Fruit fly (Drosophila melanogaster) whole organism, embryonic: Measurements from ENCODE around the gene CG13309.

ENCODE experiments used
- ATbp ChIP-seq: fragments of 200-800 bp; sonication (Bioruptor generic); optimal IDR thresholded peaks from 2 replicates; lab custom pipeline; 2017; ENCODE audit warnings: missing biosample characterization, mild to moderate bottlenecking, missing genetic modification characterization, missing genetic modification reagents
- Asciz ChIP-seq: fragments of 200-800 bp; sonication (Bioruptor generic); optimal IDR thresholded peaks from 2 replicates; lab custom pipeline; 2017; ENCODE audit warnings: missing biosample characterization, mild to moderate bottlenecking, missing genetic modification characterization, missing genetic modification reagents
- Awh ChIP-seq: fragments of 200-800 bp; sonication (Bioruptor generic); IDR thresholded peaks from 2 replicates; pipeline ENCODE4, ENCODE4 v1.3.6; 2022; ENCODE audit warnings: missing biosample characterization, missing genetic modification characterization
- Blimp-1 ChIP-seq: fragments of 200-800 bp; sonication (Bioruptor generic); optimal IDR thresholded peaks from 3 replicates; lab custom pipeline; 2018; ENCODE audit warnings: missing biosample characterization, missing genetic modification characterization, mild to moderate bottlenecking, moderate library complexity, missing genetic modification reagents
- CG17359 ChIP-seq: fragments of 200-800 bp; sonication (Bioruptor generic); optimal IDR thresholded peaks from 3 replicates; lab custom pipeline; 2018; ENCODE audit warnings: missing biosample characterization, mild to moderate bottlenecking, missing genetic modification characterization, moderate library complexity
- CG17829 ChIP-seq: fragments of 200-800 bp; optimal IDR thresholded peaks from 2 replicates; lab custom pipeline; 2019; ENCODE audit warnings: missing biosample characterization, mild to moderate bottlenecking, missing genetic modification characterization, moderate library complexity
- CG2129 ChIP-seq: fragments of 200-800 bp; sonication (Bioruptor generic); IDR thresholded peaks from 2 replicates; pipeline ENCODE4 v1.3.6; 2022; ENCODE audit warnings: missing biosample characterization, missing genetic modification characterization; ENCODE audit not compliant: partially characterized antibody
- CG3407 ChIP-seq: fragments of 200-800 bp; sonication (Bioruptor generic); optimal IDR thresholded peaks from 2 replicates; lab custom pipeline; 2018; ENCODE audit warnings: missing biosample characterization, mild to moderate bottlenecking, missing genetic modification characterization
- CG4424 ChIP-seq: fragments of 200-800 bp; sonication (Bioruptor generic); optimal IDR thresholded peaks from 3 replicates; lab custom pipeline; 2016; ENCODE audit warnings: missing biosample characterization, missing genetic modification characterization
- CG4617 ChIP-seq: fragments of 200-800 bp; sonication (Bioruptor generic); optimal IDR thresholded peaks from 3 replicates; lab custom pipeline; 2016; ENCODE audit warnings: missing biosample characterization, missing genetic modification characterization, borderline replicate concordance
- CG7372 ChIP-seq: fragments of 200-800 bp; sonication (Bioruptor generic); IDR thresholded peaks from 2 replicates; pipeline ENCODE4 v1.3.6; 2022; ENCODE audit warnings: missing biosample characterization, missing genetic modification characterization
- CG7987 ChIP-seq: fragments of 200-800 bp; sonication (Bioruptor generic); optimal IDR thresholded peaks from 2 replicates; lab custom pipeline; 2018; ENCODE audit warnings: missing biosample characterization, mild to moderate bottlenecking, missing genetic modification characterization, moderate library complexity
- CG8290 ChIP-seq, 3 experiments: fragments of 200-800 bp; sonication (Bioruptor generic); optimal IDR thresholded peaks; 2 replicates each; lab custom pipeline; 2016 to 2019; ENCODE audit warnings: missing biosample characterization in 3 of 3, missing genetic modification characterization in 3 of 3, mild to moderate bottlenecking in 2 of 3, moderate library complexity in 1 of 3
- HLH3B ChIP-seq: fragments of 200-800 bp; sonication (Bioruptor generic); IDR thresholded peaks from 2 replicates; pipeline ENCODE4 v1.3.6; 2022; ENCODE audit warnings: missing biosample characterization, missing genetic modification characterization
- Lpt ChIP-seq: fragments of >200 bp; optimal IDR thresholded peaks from 2 replicates; lab custom pipeline; 2018; ENCODE audit warnings: missing biosample characterization, missing genetic modification characterization
- Med ChIP-seq: fragments of 200-800 bp; sonication (Bioruptor generic); peaks from one replicate; lab custom pipeline; 2016; ENCODE audit warnings: missing biosample characterization, missing genetic modification characterization, mild to moderate bottlenecking, inconsistent platforms, moderate library complexity
- Opbp ChIP-seq: fragments of 200-800 bp; sonication (Bioruptor generic); IDR thresholded peaks from 3 replicates; pipeline ENCODE4 v1.3.6; 2022; ENCODE audit warnings: missing biosample characterization, missing genetic modification characterization; ENCODE audit not compliant: partially characterized antibody
- Pdp1 ChIP-seq, 2 experiments: fragments of 200-800 bp; sonication (Bioruptor generic); optimal IDR thresholded peaks; 3 replicates each; lab custom pipeline; 2016; ENCODE audit warnings: missing biosample characterization in 2 of 2, missing genetic modification characterization in 2 of 2, mild to moderate bottlenecking in 1 of 2, moderate library complexity in 1 of 2
- Poxn ChIP-seq: fragments of 200-800 bp; sonication (Bioruptor generic); IDR thresholded peaks from 2 replicates; pipeline ENCODE4 v1.3.6; 2022; ENCODE audit warnings: missing biosample characterization, missing genetic modification characterization
- Rfx ChIP-seq: fragments of 200-800 bp; sonication (Bioruptor generic); IDR thresholded peaks from 2 replicates; pipeline ENCODE4 v1.3.6; 2022; ENCODE audit warnings: missing biosample characterization, missing genetic modification characterization
- Sin3A ChIP-seq: fragments of >200 bp; optimal IDR thresholded peaks from 2 replicates; lab custom pipeline; 2018
- TFAM ChIP-seq: fragments of 200-800 bp; sonication (Bioruptor generic); optimal IDR thresholded peaks from 2 replicates; lab custom pipeline; 2017; ENCODE audit warnings: missing biosample characterization, missing genetic modification characterization, inconsistent platforms
- Usf ChIP-seq: fragments of 200-800 bp; sonication (Bioruptor generic); optimal IDR thresholded peaks from 2 replicates; lab custom pipeline; 2017; ENCODE audit warnings: missing genotype, missing biosample characterization, missing genetic modification characterization
- Xrp1 ChIP-seq: fragments of 200-800 bp; sonication (Bioruptor generic); IDR thresholded peaks from 2 replicates; pipeline ENCODE4 v1.3.6; 2022; ENCODE audit warnings: missing biosample characterization, missing genetic modification characterization
- abd-A ChIP-seq: fragments of 200-800 bp; sonication (Bioruptor generic); optimal IDR thresholded peaks from 3 replicates; lab custom pipeline; 2019; ENCODE audit warnings: missing biosample characterization, mild to moderate bottlenecking, missing genetic modification characterization, moderate library complexity
- bigmax ChIP-seq: fragments of 200-800 bp; sonication (Bioruptor generic); optimal IDR thresholded peaks from 2 replicates; lab custom pipeline; 2018; ENCODE audit warnings: missing biosample characterization, mild to moderate bottlenecking, missing genetic modification characterization
- cas ChIP-seq: fragments of 200-800 bp; sonication (Bioruptor generic); IDR thresholded peaks from 2 replicates; pipeline ENCODE4 v1.3.6; 2022; ENCODE audit warnings: missing biosample characterization, missing genetic modification characterization
- en ChIP-seq: fragments of 200-800 bp; sonication (Bioruptor generic); optimal IDR thresholded peaks from 2 replicates; lab custom pipeline; 2016; ENCODE audit warnings: missing biosample characterization, missing genetic modification characterization
- fd64A ChIP-seq: fragments of 200-800 bp; sonication (Bioruptor generic); optimal IDR thresholded peaks from 3 replicates; lab custom pipeline; 2018; ENCODE audit warnings: missing biosample characterization, mild to moderate bottlenecking, missing genetic modification characterization
- gsb ChIP-seq: fragments of 200-800 bp; sonication (Bioruptor generic); IDR thresholded peaks from 2 replicates; pipeline ENCODE4 v1.3.6; 2022; ENCODE audit warnings: missing biosample characterization, missing genetic modification characterization
- gsb-n ChIP-seq: fragments of 200-800 bp; sonication (Bioruptor generic); optimal IDR thresholded peaks from 3 replicates; lab custom pipeline; 2018; ENCODE audit warnings: missing biosample characterization, mild to moderate bottlenecking, missing genetic modification characterization
- her ChIP-seq: fragments of 200-800 bp; sonication (Bioruptor generic); optimal IDR thresholded peaks from 2 replicates; lab custom pipeline; 2016; ENCODE audit warnings: missing biosample characterization, missing genetic modification characterization
- kni ChIP-seq: fragments of 200-800 bp; sonication (Bioruptor generic); optimal IDR thresholded peaks from 3 replicates; lab custom pipeline; 2017; ENCODE audit warnings: mild to moderate bottlenecking, missing biosample characterization, missing genetic modification reagents, missing genetic modification characterization
- oc ChIP-seq: fragments of 200-800 bp; sonication (Bioruptor generic); optimal IDR thresholded peaks from 2 replicates; lab custom pipeline; 2018; ENCODE audit warnings: missing biosample characterization, mild to moderate bottlenecking, missing genetic modification characterization, moderate library complexity
- odd ChIP-seq: fragments of 200-800 bp; sonication (Bioruptor generic); optimal IDR thresholded peaks from 2 replicates; lab custom pipeline; 2017; ENCODE audit warnings: missing biosample characterization, mild to moderate bottlenecking, missing genetic modification characterization
- peb ChIP-seq: fragments of 200-800 bp; sonication (Bioruptor generic); IDR thresholded peaks from 2 replicates; pipeline ENCODE4 v1.3.6; 2022; ENCODE audit warnings: missing biosample characterization, missing genetic modification characterization
- pros ChIP-seq: fragments of 200-800 bp; sonication (Bioruptor generic); optimal IDR thresholded peaks from 3 replicates; lab custom pipeline; 2019; ENCODE audit warnings: missing biosample characterization, mild to moderate bottlenecking, missing genetic modification characterization, moderate library complexity
- sens ChIP-seq: fragments of 200-800 bp; sonication (Bioruptor generic); peaks from one replicate; lab custom pipeline; 2016; ENCODE audit warnings: missing biosample characterization, missing genetic modification characterization
- so ChIP-seq: fragments of 200-800 bp; sonication (Bioruptor generic); IDR thresholded peaks from 3 replicates; pipeline ENCODE4 v1.3.6; 2022; ENCODE audit warnings: missing biosample characterization, missing genetic modification characterization
- stc ChIP-seq: fragments of 200-800 bp; sonication (Bioruptor generic); IDR thresholded peaks from 2 replicates; pipeline ENCODE4 v1.3.6; 2022; ENCODE audit warnings: missing biosample characterization, missing genetic modification characterization
- z ChIP-seq: fragments of 200-800 bp; sonication (Bioruptor generic); IDR thresholded peaks from 3 replicates; pipeline ENCODE4 v1.3.6; 2022; ENCODE audit warnings: missing biosample characterization, missing genetic modification characterization
- zfh1 ChIP-seq: fragments of 200-800 bp; sonication (Bioruptor generic); IDR thresholded peaks from 3 replicates; pipeline ENCODE4 v1.3.6; 2022; ENCODE audit warnings: missing biosample characterization, missing genetic modification characterization

CG13309 gene

dm6 chr3L:8767876-8768275, 42.3 kb upstream of the CG13309 start (continued):
- TF ChIP-seq HLH3B (no peak), stc (GFP tag; lab: Robert Waterston, UW) (no peak), Pdp1 (GFP tag; optimal IDR thresholded peaks at IDR 0.05; lab: Kevin White, UChicago) (peak; percentile 34 to 37), CG4424 (peak; percentile 5), en (GFP tag; lab: Kevin White, UChicago) (peak; percentile 19), her (GFP tag; lab: Kevin White, UChicago) (peak; percentile 42)

dm6 chr3L:8770616-8771229, 39.5 kb upstream of the CG13309 start:
- 0 out of 3 replicates have a peak, but pooled peaks have one; percentile 24 for TF ChIP-seq so (GFP tag; lab: Robert Waterston, UW)
- peak; percentile 87 for TF ChIP-seq oc
- no peak for TF ChIP-seq Opbp (GFP tag; lab: Robert Waterston, UW)
- TF ChIP-seq bigmax = no peak
- no peak for TF ChIP-seq CG2129 (GFP tag; lab: Robert Waterston, UW)
- TF ChIP-seq TFAM (GFP tag; lab: Kevin White, UChicago) = no peak
- no peak for TF ChIP-seq cas
- no peak for TF ChIP-seq zfh1
- peak; percentile 17; the same call in 1 of the 2 replicates for TF ChIP-seq Rfx (GFP tag; lab: Robert Waterston, UW)
- TF ChIP-seq gsb (GFP tag; lab: Robert Waterston, UW) = no peak
- no peak for TF ChIP-seq CG4617 (GFP tag; lab: Kevin White, UChicago)
- TF ChIP-seq abd-A (tag; lab: Kevin White, UChicago) = peak; percentile 89
- 0 out of 3 replicates have a peak, but pooled peaks have one; percentile 52 for TF ChIP-seq z (GFP tag; lab: Robert Waterston, UW)
- peak; percentile 17; the same call in 1 of the 2 replicates for TF ChIP-seq Xrp1 (GFP tag; lab: Robert Waterston, UW)
- TF ChIP-seq Usf (GFP tag; lab: Kevin White, UChicago) = no peak
- no peak for TF ChIP-seq Sin3A (lab: Kevin White, UChicago)
- TF ChIP-seq peb (GFP tag; lab: Robert Waterston, UW) = no peak
- no peak for TF ChIP-seq CG17829 (tag; lab: Kevin White, UChicago)
- peak; percentile 1 for TF ChIP-seq odd
- peak; percentile 1 for TF ChIP-seq CG3407 (GFP tag; lab: Kevin White, UChicago)
- TF ChIP-seq Asciz (GFP tag; lab: Kevin White, UChicago) = peak; percentile 8
- no peak for TF ChIP-seq CG8290 (GFP tag; optimal IDR thresholded peaks at IDR 0.05; lab: Kevin White, UChicago)
- peak in 1 of 2 experiments; percentile 2 for TF ChIP-seq CG8290 (tag; optimal IDR thresholded peaks at IDR 0.05; lab: Kevin White, UChicago)
- TF ChIP-seq pros = peak; percentile 78
- peak; percentile 88 for TF ChIP-seq Awh (GFP tag; lab: Robert Waterston, UW)
- TF ChIP-seq Blimp-1 (GFP tag; lab: Kevin White, UChicago) = peak; percentile 28
- peak; percentile 21 for TF ChIP-seq fd64A (GFP tag; lab: Kevin White, UChicago)
- peak; percentile 49 for TF ChIP-seq Med (GFP tag; lab: Kevin White, UChicago)
- peak; percentile 47 for TF ChIP-seq kni (GFP tag; lab: Kevin White, UChicago)
- TF ChIP-seq CG7987 (GFP tag; lab: Kevin White, UChicago) = no peak
- TF ChIP-seq CG7372 = no peak
- peak; percentile 75 for TF ChIP-seq sens (GFP tag; lab: Kevin White, UChicago)
- no peak for TF ChIP-seq Poxn (GFP tag; lab: Robert Waterston, UW)
- TF ChIP-seq gsb-n (tag; lab: Kevin White, UChicago) = peak; percentile 70
- TF ChIP-seq CG17359 (tag; lab: Kevin White, UChicago) = peak; percentile 5
- no peak for TF ChIP-seq Lpt
- peak; percentile 51 for TF ChIP-seq ATbp (GFP tag; lab: Kevin White, UChicago)
